Worm (Caenorhabditis elegans) whole organism, L4 larva: ENCODE data around the gene ehbp-1.

ENCODE experiments used
- D1046.2 ChIP-seq: fragments of 200-800 bp; sonication (Bioruptor generic); IDR thresholded peaks from 2 replicates; pipeline ENCODE4 v1.3.6; 2022; ENCODE audit warnings: missing genetic modification characterization, missing compliant biosample characterization
- T20F7.1 ChIP-seq: fragments of 200-800 bp; sonication (Bioruptor generic); optimal IDR thresholded peaks from 2 replicates; lab custom pipeline; 2018; ENCODE audit warnings: mild to moderate bottlenecking, missing genetic modification characterization, missing compliant biosample characterization
- ZK337.2 ChIP-seq: fragments of 200-800 bp; sonication (Bioruptor generic); IDR thresholded peaks from 2 replicates; pipeline ENCODE4 v1.3.6; 2022; ENCODE audit warnings: missing genetic modification reagents, missing genetic modification characterization, missing compliant biosample characterization
- ama-1 ChIP-seq: fragments of 150-350 bp; optimal IDR thresholded peaks from 2 replicates; lab custom pipeline; 2014; ENCODE audit warnings: inconsistent platforms, mixed read lengths
- arid-1 ChIP-seq: fragments of 200-800 bp; sonication (Bioruptor generic); conservative IDR thresholded peaks from 2 replicates; pipeline ENCODE4 v1.3.6; 2022; ENCODE audit warnings: missing genetic modification reagents, missing genetic modification characterization, missing compliant biosample characterization
- ctbp-1 ChIP-seq: fragments of 200-800 bp; sonication (Bioruptor generic); IDR thresholded peaks from 2 replicates; pipeline ENCODE4 v1.3.6; 2022; ENCODE audit warnings: missing genetic modification reagents, missing genetic modification characterization, missing compliant biosample characterization
- daf-12 ChIP-seq: fragments of 150-350 bp; optimal IDR thresholded peaks from 2 replicates; lab custom pipeline; 2014; ENCODE audit warnings: missing biosample characterization, missing genetic modification reagents, missing genetic modification characterization
- dmd-8 ChIP-seq: fragments of 200-800 bp; sonication (Bioruptor generic); IDR thresholded peaks from 2 replicates; pipeline ENCODE4 v1.3.6; 2022; ENCODE audit warnings: missing genetic modification characterization, missing compliant biosample characterization
- dpl-1 ChIP-seq: fragments of 150-350 bp; optimal IDR thresholded peaks from 2 replicates; lab custom pipeline; 2014; ENCODE audit warnings: missing biosample characterization, missing genetic modification reagents, missing genetic modification characterization
- duxl-1 ChIP-seq: sonication (generic microtip); optimal IDR thresholded peaks from 2 replicates; lab custom pipeline; 2016; ENCODE audit warnings: mild to moderate bottlenecking, missing genetic modification characterization, moderate library complexity, missing compliant biosample characterization; ENCODE audit not compliant: poor library complexity
- dve-1 ChIP-seq: sonication (generic microtip); optimal IDR thresholded peaks from 2 replicates; lab custom pipeline; 2017; ENCODE audit warnings: antibody characterized with exemption, mild to moderate bottlenecking, missing genetic modification characterization, missing compliant biosample characterization; ENCODE audit not compliant: insufficient read depth
- egl-27 ChIP-seq: sonication (generic microtip); optimal IDR thresholded peaks from 3 replicates; lab custom pipeline; 2017; ENCODE audit warnings: missing biosample characterization, missing genetic modification reagents, missing genetic modification characterization
- egl-43 ChIP-seq: fragments of 200-800 bp; sonication (Bioruptor generic); IDR thresholded peaks from 2 replicates; pipeline ENCODE4 v1.3.6; 2022; ENCODE audit warnings: missing genetic modification reagents, missing genetic modification characterization, missing compliant biosample characterization
- fos-1 ChIP-seq: fragments of 150-350 bp; optimal IDR thresholded peaks from 2 replicates; lab custom pipeline; 2014; ENCODE audit warnings: missing biosample characterization, missing genetic modification characterization
- hlh-11 ChIP-seq: fragments of 200-800 bp; sonication (Bioruptor generic); optimal IDR thresholded peaks from 2 replicates; lab custom pipeline; 2018; ENCODE audit warnings: mild to moderate bottlenecking, missing genetic modification characterization, missing compliant biosample characterization
- hlh-30 ChIP-seq: sonication (generic microtip); optimal IDR thresholded peaks from 2 replicates; lab custom pipeline; 2017; ENCODE audit warnings: antibody characterized with exemption, mild to moderate bottlenecking, missing genetic modification characterization, missing compliant biosample characterization; ENCODE audit not compliant: insufficient read depth
- hmg-1.1 ChIP-seq: fragments of 200-800 bp; sonication (Bioruptor generic); IDR thresholded peaks from 2 replicates; pipeline ENCODE4 v1.3.6; 2022; ENCODE audit warnings: missing genetic modification reagents, missing genetic modification characterization, missing compliant biosample characterization
- lin-1 ChIP-seq: fragments of 200-800 bp; sonication (Bioruptor generic); IDR thresholded peaks from 2 replicates; pipeline ENCODE4 v1.3.6; 2022; ENCODE audit warnings: missing genetic modification reagents, missing genetic modification characterization, missing compliant biosample characterization
- madf-5 ChIP-seq, 2 experiments: fragments of 200-800 bp; sonication (Bioruptor generic); IDR thresholded peaks; 2 replicates each; pipeline ENCODE4 v1.3.6; 2022; ENCODE audit warnings: missing compliant biosample characterization in 2 of 2, missing genetic modification characterization in 2 of 2
- mep-1 ChIP-seq: fragments of 150-350 bp; sonication (generic microtip); optimal IDR thresholded peaks from 3 replicates; lab custom pipeline; 2014; ENCODE audit warnings: missing biosample characterization, missing genetic modification characterization
- mes-2 ChIP-seq: sonication (generic microtip); optimal IDR thresholded peaks from 2 replicates; lab custom pipeline; 2016; ENCODE audit warnings: missing genotype, mild to moderate bottlenecking, missing genetic modification characterization, missing compliant biosample characterization; ENCODE audit not compliant: poor library complexity, severe bottlenecking
- nhr-10 ChIP-seq: fragments of 150-350 bp; optimal IDR thresholded peaks from 2 replicates; lab custom pipeline; 2014; ENCODE audit warnings: missing biosample characterization, missing genetic modification characterization
- nhr-102 ChIP-seq: sonication (generic microtip); optimal IDR thresholded peaks from 2 replicates; lab custom pipeline; 2016; ENCODE audit warnings: mild to moderate bottlenecking, missing genetic modification characterization, moderate library complexity, missing compliant biosample characterization
- nhr-25 ChIP-seq: sonication (generic microtip); optimal IDR thresholded peaks from 2 replicates; lab custom pipeline; 2017; ENCODE audit warnings: missing genetic modification characterization, mild to moderate bottlenecking, missing compliant biosample characterization, antibody characterized with exemption, moderate library complexity, borderline replicate concordance; ENCODE audit not compliant: insufficient read depth
- nhr-48 ChIP-seq: sonication (generic microtip); optimal IDR thresholded peaks from 2 replicates; lab custom pipeline; 2016; ENCODE audit warnings: mild to moderate bottlenecking, missing genetic modification characterization, missing compliant biosample characterization
- nhr-6 ChIP-seq: fragments of 150-350 bp; optimal IDR thresholded peaks from 2 replicates; lab custom pipeline; 2014; ENCODE audit warnings: missing biosample characterization, missing genetic modification characterization
- pha-4 ChIP-seq, 2 experiments: fragments of 150-350 bp in 1 of 2; fragments of 200-800 bp in 1 of 2; sonication (Bioruptor generic) in 1 of 2; IDR thresholded peaks in 1 of 2; optimal IDR thresholded peaks in 1 of 2; 2 replicates each; pipeline versions ENCODE4 v1.3.6 to Lab custom; 2014 to 2022; ENCODE audit warnings: missing genetic modification characterization in 2 of 2, missing genetic modification reagents in 2 of 2, missing biosample characterization in 1 of 2, missing compliant biosample characterization in 1 of 2
- saeg-2 ChIP-seq: fragments of 200-800 bp; sonication (Bioruptor generic); IDR thresholded peaks from 2 replicates; pipeline ENCODE4 v1.3.6; 2022; ENCODE audit warnings: missing genetic modification reagents, missing genetic modification characterization, missing compliant biosample characterization
- sdz-12 ChIP-seq: fragments of 200-800 bp; sonication (Bioruptor generic); optimal IDR thresholded peaks from 2 replicates; lab custom pipeline; 2018; ENCODE audit warnings: mild to moderate bottlenecking, missing genetic modification characterization, missing compliant biosample characterization
- spr-1 ChIP-seq: sonication (generic microtip); optimal IDR thresholded peaks from 2 replicates; lab custom pipeline; 2016; ENCODE audit warnings: mild to moderate bottlenecking, missing genetic modification characterization, missing compliant biosample characterization
- tag-97 ChIP-seq: fragments of 200-800 bp; sonication (Bioruptor generic); IDR thresholded peaks from 2 replicates; pipeline ENCODE4 v1.3.6; 2022; ENCODE audit warnings: missing genetic modification characterization, missing compliant biosample characterization
- unc-130 ChIP-seq: sonication (generic microtip); optimal IDR thresholded peaks from 2 replicates; lab custom pipeline; 2016; ENCODE audit warnings: missing genetic modification reagents, missing genetic modification characterization, missing compliant biosample characterization
- unc-62 ChIP-seq, 3 experiments: fragments of 150-350 bp in 1 of 3; sonication (generic microtip); optimal IDR thresholded peaks in 2 of 3; peaks in 1 of 3; 1 replicate in 1 of 3; 2 replicates in 2 of 3; lab custom pipeline; 2014 to 2017; ENCODE audit warnings: missing biosample characterization in 3 of 3, missing genetic modification characterization in 3 of 3, missing genetic modification reagents in 3 of 3, missing genotype in 1 of 3
- vab-7 ChIP-seq: fragments of 200-800 bp; sonication (Bioruptor generic); IDR thresholded peaks from 2 replicates; pipeline ENCODE4 v1.3.6; 2022; ENCODE audit warnings: missing genetic modification reagents, missing genetic modification characterization, missing compliant biosample characterization
- zfp-2 ChIP-seq: sonication (generic microtip); optimal IDR thresholded peaks from 2 replicates; lab custom pipeline; 2016; ENCODE audit warnings: mild to moderate bottlenecking, missing genetic modification characterization, missing compliant biosample characterization
- zip-2 ChIP-seq: fragments of 150-350 bp; optimal IDR thresholded peaks from 2 replicates; lab custom pipeline; 2014; ENCODE audit warnings: missing biosample characterization, missing genetic modification characterization
- ztf-7 ChIP-seq: fragments of 150-350 bp; optimal IDR thresholded peaks from 2 replicates; lab custom pipeline; 2014; ENCODE audit warnings: missing biosample characterization, missing genetic modification characterization

ehbp-1 gene

DNA sequence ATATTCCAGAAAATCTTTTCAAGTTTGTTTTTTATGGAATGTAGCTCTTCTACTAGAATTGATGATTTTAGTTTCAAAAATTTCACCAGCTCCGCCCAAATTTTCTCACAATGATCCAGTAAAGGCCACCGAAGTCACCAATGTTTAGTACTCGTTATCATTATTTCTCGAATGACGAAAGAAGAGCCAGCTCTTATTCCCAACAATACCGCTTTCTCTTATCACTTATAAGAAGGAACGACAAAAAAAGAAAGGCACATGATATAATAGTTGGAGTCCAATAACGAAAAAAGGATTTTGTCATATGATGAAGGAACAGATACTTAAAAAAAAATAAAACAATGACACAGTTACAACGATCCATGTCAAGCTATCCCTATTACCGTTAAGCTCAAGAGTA lies 20.6 kb downstream of the ehbp-1 start:
- TF ChIP-seq ztf-7 (tag; lab: Kevin White, UChicago) (peak; percentile 32), dve-1 (peak; percentile 63), nhr-48 (tag; lab: Kevin White, UChicago) (no peak)

DNA sequence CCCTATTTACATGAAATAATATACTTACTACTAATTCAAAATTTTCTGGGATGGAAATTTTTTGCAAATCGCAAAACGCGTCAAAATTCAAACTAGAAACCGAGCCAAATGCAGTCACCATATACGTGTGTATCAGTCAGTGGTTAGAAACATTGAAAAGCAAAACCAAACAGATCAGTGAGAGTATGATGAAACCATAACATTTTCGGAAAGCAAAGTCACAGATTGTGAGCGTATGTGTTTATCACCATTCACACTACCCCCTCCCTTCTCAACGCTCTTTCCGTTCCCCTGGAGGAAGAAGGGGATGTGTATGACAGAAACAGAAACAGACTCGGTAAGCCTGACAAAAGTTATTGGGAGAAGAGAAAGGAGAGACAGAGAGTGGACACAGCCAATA lies 21.2 kb downstream of the ehbp-1 start:
- TF ChIP-seq tag-97 (GFP tag; lab: Robert Waterston, UW) (no peak), fos-1 (no peak), ztf-7 (tag; lab: Kevin White, UChicago) (no peak), ama-1 (lab: Kevin White, UChicago) (no peak), arid-1 (GFP tag; lab: Robert Waterston, UW) (no peak), egl-27 (tag; lab: Kevin White, UChicago) (no peak), mes-2 (tag; lab: Kevin White, UChicago) (no peak), madf-5 (GFP tag; IDR thresholded peaks at IDR 0.05; lab: Robert Waterston, UW) (no peak), dve-1 (peak; percentile 50), nhr-102 (no peak), unc-62 (GFP tag; optimal IDR thresholded peaks at IDR 0.05 in 1 of 2; lab: Kevin White, UChicago) (peak in 1 of 2 experiments; percentile 92), unc-62 (tag; optimal IDR thresholded peaks at IDR 0.05; lab: Kevin White, UChicago) (no peak), zip-2 (tag; lab: Kevin White, UChicago) (no peak), nhr-25 (tag; lab: Kevin White, UChicago) (no peak), duxl-1 (tag; lab: Kevin White, UChicago) (no peak), daf-12 (tag; lab: Kevin White, UChicago) (no peak), vab-7 (no peak)

DNA sequence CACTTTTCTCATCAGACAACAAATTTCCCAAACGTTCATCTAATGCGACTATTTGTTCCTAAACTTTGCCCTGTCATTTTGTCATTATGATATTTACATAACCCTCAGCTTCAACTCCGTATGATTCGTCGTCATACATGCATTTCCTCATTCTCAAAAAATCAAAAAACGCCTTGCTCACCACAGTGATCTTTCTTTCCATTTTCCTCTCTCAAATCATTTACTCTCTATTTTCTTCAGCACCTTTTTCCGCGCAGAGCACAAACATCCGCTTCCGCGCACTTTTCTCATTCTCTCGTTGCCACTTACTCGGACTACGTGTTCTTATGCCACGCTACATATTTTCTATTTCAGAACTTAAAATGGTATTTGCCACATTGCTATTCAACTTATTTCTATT lies 26.5 kb downstream of the ehbp-1 start, which contains the start of gene F25B3.2:
F25B3.2 (plus strand) TSS at position 301 of the 400 bp plus-strand sequence.
- TF ChIP-seq hlh-11 (tag; lab: Kevin White, UChicago) (no peak), zfp-2 (tag; lab: Kevin White, UChicago) (no peak), unc-130 (GFP tag; lab: Kevin White, UChicago) (no peak), egl-43 (GFP tag; lab: Robert Waterston, UW) (no peak), D1046.2 (GFP tag; lab: Robert Waterston, UW) (no peak), lin-1 (GFP tag; lab: Robert Waterston, UW) (no peak), saeg-2 (no peak), nhr-10 (no peak), ctbp-1 (GFP tag; lab: Robert Waterston, UW) (no peak)

DNA sequence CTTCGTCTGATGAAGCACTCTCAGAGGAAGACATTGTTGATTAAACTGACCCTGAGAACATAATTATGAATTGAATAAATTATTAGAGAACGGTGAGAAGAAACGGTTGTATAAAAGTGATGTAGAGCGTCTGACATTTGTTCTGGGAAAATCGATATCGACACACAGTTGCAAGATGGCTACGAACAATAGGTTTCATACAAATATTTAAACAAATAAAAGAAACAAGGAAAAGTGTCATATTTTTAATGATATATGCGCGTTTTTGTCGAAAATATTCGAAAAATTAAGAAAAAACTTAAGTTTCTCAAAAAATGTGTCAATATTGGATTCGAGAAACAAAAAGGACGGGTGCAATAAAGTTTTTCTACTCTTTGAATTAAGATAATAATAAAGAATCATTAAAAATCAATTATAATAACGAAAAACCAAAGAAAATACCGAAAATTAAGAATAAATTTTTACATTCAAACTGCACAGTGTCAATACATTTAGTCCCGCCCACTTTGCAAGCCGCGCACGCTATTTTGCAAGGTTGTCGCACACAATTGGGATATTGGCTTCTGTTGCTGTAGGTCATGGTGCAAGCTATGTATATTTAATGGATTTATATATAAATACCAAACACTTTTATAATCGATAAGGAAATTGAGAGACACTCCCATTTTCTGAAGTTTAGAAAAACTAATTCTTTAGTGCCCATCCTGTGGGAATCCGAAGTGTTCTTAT lies 32.3 kb downstream of the ehbp-1 start, which contains the start of gene rtfo-1:
rtfo-1 (minus strand) TSS at position 51 of the 729 bp plus-strand sequence.
- TF ChIP-seq mes-2 (tag; lab: Kevin White, UChicago) (peak; percentile 86), sdz-12 (GFP tag; lab: Kevin White, UChicago) (no peak), nhr-102 (peak; percentile 8), dmd-8 (no peak), hmg-1.1 (peak; percentile 52; the same call in 1 of the 2 replicates), unc-130 (GFP tag; lab: Kevin White, UChicago) (peak; percentile 5), ZK337.2 (GFP tag; lab: Robert Waterston, UW) (no peak), spr-1 (tag; lab: Kevin White, UChicago) (peak; percentile 45), dpl-1 (GFP tag; lab: Kevin White, UChicago) (peak; percentile 32), hlh-30 (tag; lab: Kevin White, UChicago) (peak; percentile 12), T20F7.1 (no peak), pha-4 (GFP tag; IDR thresholded peaks at IDR 0.05; lab: Robert Waterston, UW) (no peak), pha-4 (tag; optimal IDR thresholded peaks at IDR 0.05; lab: Kevin White, UChicago) (peak; percentile 24), mep-1 (tag; lab: Kevin White, UChicago) (peak; percentile 58), nhr-6 (peak; percentile 25)
